Fruit fly (Drosophila melanogaster) whole organism: ENCODE data around the gene CG18666.

Experiments
- CG8478 ChIP-seq: fragments of >200 bp; optimal IDR thresholded peaks from 2 replicates; lab custom pipeline; 2018; ENCODE audit warnings: inconsistent platforms
- Dll ChIP-seq: fragments of >200 bp; optimal IDR thresholded peaks from 2 replicates; lab custom pipeline; 2017
- pan ChIP-seq: fragments of >200 bp; optimal IDR thresholded peaks from 2 replicates; lab custom pipeline; 2017
- usp ChIP-seq: fragments of >200 bp; optimal IDR thresholded peaks from 2 replicates; lab custom pipeline; 2017; ENCODE audit warnings: missing biosample characterization, missing genetic modification characterization, mixed read lengths

DNA sequence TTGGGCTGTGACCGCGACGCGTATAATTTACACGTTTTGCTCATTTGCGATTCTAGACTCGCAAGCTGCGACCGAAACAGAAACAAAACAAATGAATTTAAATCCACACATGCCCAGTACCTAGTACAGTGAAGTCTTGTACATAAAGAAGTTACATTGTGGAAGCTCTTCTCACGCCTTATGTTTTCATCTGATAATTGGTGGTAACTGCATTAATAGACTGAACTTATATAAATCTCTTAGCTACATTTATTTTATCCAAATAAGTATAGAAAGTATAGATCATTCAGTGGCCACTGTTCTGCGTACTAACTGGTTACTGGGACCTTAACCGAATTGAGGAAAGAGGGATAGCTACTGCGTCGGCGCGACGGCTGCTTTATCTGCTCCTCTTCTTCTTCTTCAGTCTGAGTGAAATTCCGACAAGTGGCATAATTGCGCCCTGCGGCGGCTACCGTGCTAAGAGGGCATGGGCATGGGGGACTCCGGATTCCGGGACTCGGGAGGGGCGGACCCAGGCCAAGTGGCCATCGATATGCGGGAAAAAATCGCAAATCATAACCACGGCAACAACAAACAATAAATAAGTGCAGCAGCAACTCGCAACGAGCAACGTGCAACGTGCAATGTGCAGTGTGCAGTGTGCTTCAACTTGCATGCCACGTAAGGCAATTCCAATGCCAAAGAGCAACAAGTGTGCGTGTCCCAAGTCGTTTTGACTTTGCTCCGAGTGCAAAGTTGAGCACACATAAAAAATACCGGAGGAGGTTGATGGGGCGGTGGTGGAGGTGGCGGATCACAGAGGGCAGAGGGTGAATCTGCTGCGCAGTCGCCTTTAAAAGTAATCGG, 17.3 kb downstream of the CG18666 start:
- TF ChIP-seq pan (lab: Kevin White, UChicago) (no peak), usp (no peak), CG8478 (no peak), Dll (peak; percentile 53)
